Fruit fly (Drosophila melanogaster): ENCODE data around the gene Mkp.

Gene Mkp

DNA sequence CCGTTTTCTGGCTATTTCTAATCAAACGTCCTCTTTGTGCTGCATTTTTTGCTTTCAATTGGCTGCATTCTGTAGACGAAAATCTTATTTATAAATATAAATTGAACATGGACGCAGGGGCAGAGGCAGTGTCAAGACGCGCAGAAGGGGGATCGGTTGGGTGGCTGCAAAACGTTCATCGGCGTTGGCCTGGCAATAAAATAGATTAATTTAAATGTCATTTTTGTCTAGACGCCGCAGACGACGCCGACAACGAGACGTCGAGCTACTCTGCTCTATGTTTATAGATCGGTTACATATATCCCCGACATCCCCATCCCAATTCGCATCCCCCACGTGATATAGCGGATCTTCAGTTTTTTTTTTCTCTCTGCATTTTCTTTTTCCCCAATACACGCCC is 51.0 kb downstream of the Mkp start (continued):
- TF ChIP-seq ranshi (GFP tag; IDR thresholded peaks at IDR 0.05) (no peak), CG16779 (GFP tag; IDR thresholded peaks at IDR 0.05) (no peak), HmgD (GFP tag; optimal IDR thresholded peaks at IDR 0.05) (no peak), HLH3B (GFP tag; IDR thresholded peaks at IDR 0.05) (no peak), CG1602 (GFP tag; optimal IDR thresholded peaks at IDR 0.05) (no peak), CG17186 (GFP tag; optimal IDR thresholded peaks at IDR 0.05) (no peak), hb (GFP tag; IDR thresholded peaks at IDR 0.05; ENCODE audit: partially characterized antibody) (no peak), CG30020 (tag; optimal IDR thresholded peaks at IDR 0.05) (no peak), CG17829 (tag; optimal IDR thresholded peaks at IDR 0.05) (no peak), CG13123 (GFP tag; optimal IDR thresholded peaks at IDR 0.05) (no peak), sqz (GFP tag; optimal IDR thresholded peaks at IDR 0.05) (no peak), ac (GFP tag; optimal IDR thresholded peaks at IDR 0.05) (no peak), Doc2 (GFP tag; IDR thresholded peaks at IDR 0.05) (no peak), CG7928 (GFP tag; optimal IDR thresholded peaks at IDR 0.05) (no peak), CG8388 (GFP tag; optimal IDR thresholded peaks at IDR 0.05) (no peak), CG6854 (GFP tag; optimal IDR thresholded peaks at IDR 0.05) (no peak), crp (GFP tag; optimal IDR thresholded peaks at IDR 0.05) (no peak), crol (GFP tag; IDR thresholded peaks at IDR 0.05) (peak; percentile 64), C15 (GFP tag; IDR thresholded peaks at IDR 0.05) (no peak), pita (GFP tag; optimal IDR thresholded peaks at IDR 0.05) (no peak), sob (GFP tag; IDR thresholded peaks at IDR 0.05) (no peak), gcm2 (GFP tag; optimal IDR thresholded peaks at IDR 0.05) (no peak), CG12769 (tag; optimal IDR thresholded peaks at IDR 0.05) (peak; percentile 61), lola (GFP tag; optimal IDR thresholded peaks at IDR 0.05) (no peak), Rfx (GFP tag; IDR thresholded peaks at IDR 0.05) (peak; percentile 29; the same call in 1 of the 2 replicates), Hand (GFP tag; optimal IDR thresholded peaks at IDR 0.05) (no peak), crc (GFP tag; optimal IDR thresholded peaks at IDR 0.05) (no peak), seq (GFP tag; IDR thresholded peaks at IDR 0.05) (no peak)

Measured in whole organism, embryonic.